ENCODE assay signal across 1 worm cellular context in genomic region chrII:14938319-14938718, ce11.
A peak's percentile ranks its signal among the peaks of the same experiment; 100 is the strongest.
TF ChIP-seq lines count a peak whose summit lies in the region.

No protein-coding gene starts in this region.

TF ChIP-seq in whole organism, L1 larva, 84 proteins besides CTCF, POLR2A, EP300 and RAD21 (continued from another document):
- TF ChIP-seq snu-23 (GFP tag; optimal IDR thresholded peaks at IDR 0.05; lab: Kevin White, UChicago): no peak
- TF ChIP-seq aha-1 (tag; optimal IDR thresholded peaks at IDR 0.05; lab: Kevin White, UChicago): no peak
- peak; percentile 28 for TF ChIP-seq nhr-71 (tag; optimal IDR thresholded peaks at IDR 0.05; lab: Kevin White, UChicago)
- TF ChIP-seq ceh-88 (GFP tag; IDR thresholded peaks at IDR 0.05; lab: Robert Waterston, UW): no peak
- TF ChIP-seq lin-39 (tag; optimal IDR thresholded peaks at IDR 0.05; lab: Kevin White, UChicago): no peak
- no peak for TF ChIP-seq ceh-8 (GFP tag; optimal IDR thresholded peaks at IDR 0.05; lab: Kevin White, UChicago)
- TF ChIP-seq ces-1 (GFP tag; optimal IDR thresholded peaks at IDR 0.05; lab: Kevin White, UChicago): peak; percentile 49
- no peak for TF ChIP-seq efl-1 (optimal IDR thresholded peaks at IDR 0.05; lab: Kevin White, UChicago)
- TF ChIP-seq efl-1 (GFP tag; optimal IDR thresholded peaks at IDR 0.05 in 1 of 2; lab: Kevin White, UChicago): peak in 1 of 2 experiments; percentile 17
- TF ChIP-seq elt-2 (tag; optimal IDR thresholded peaks at IDR 0.05; lab: Kevin White, UChicago): no peak
